Worm (Caenorhabditis elegans): ENCODE data around the gene sec-20.

The sec-20 gene

DNA sequence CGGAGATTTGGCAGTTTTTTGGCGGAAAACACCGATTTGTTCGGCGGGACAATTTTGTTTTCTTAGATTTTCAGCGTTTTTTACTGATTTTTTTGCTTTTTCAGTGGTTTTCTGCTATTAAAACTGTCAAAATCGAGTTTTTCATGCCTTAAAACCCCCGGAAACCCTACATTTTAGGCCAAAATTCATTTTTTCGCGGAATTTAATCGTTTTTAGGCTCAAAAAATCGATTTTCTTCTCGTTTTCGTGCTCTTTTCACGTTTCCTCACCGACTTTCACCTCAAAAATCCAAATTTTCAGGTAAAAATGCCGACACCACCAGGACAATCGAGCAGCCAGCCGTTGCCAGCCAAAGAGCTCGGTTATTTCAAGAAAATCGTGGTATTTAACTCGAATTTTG, 43.6 kb downstream of the sec-20 start, which contains the start of gene hpo-29:
Gene hpo-29, plus strand, starts transcription at position 301 of the 400 bp plus-strand sequence.
- TF ChIP-seq F44E2.7 (GFP tag; IDR thresholded peaks at IDR 0.05) (no peak), zfp-2 (tag; optimal IDR thresholded peaks at IDR 0.05) (no peak), attf-4 (tag; optimal IDR thresholded peaks at IDR 0.05) (no peak), nhr-6 (tag; optimal IDR thresholded peaks at IDR 0.05) (no peak), unc-62 (GFP tag; optimal IDR thresholded peaks at IDR 0.05 in 1 of 2) (no peak), unc-62 (tag; optimal IDR thresholded peaks at IDR 0.05) (no peak), nhr-41 (GFP tag; IDR thresholded peaks at IDR 0.05) (no peak), dmd-8 (GFP tag; IDR thresholded peaks at IDR 0.05) (no peak), hlh-11 (tag; optimal IDR thresholded peaks at IDR 0.05) (no peak), nhr-111 (GFP tag; optimal IDR thresholded peaks at IDR 0.05) (no peak), ceh-44 (GFP tag; IDR thresholded peaks at IDR 0.05) (no peak), ceh-32 (tag; optimal IDR thresholded peaks at IDR 0.05; ENCODE audit: poor library complexity) (no peak)
